Worm (Caenorhabditis elegans) whole organism, young adult: Measurements from ENCODE around the gene rpn-6.2.

Experiments
- D2030.7 ChIP-seq: fragments of 200-800 bp; sonication (Bioruptor generic); IDR thresholded peaks from 2 replicates; pipeline ENCODE4 v1.3.6; 2022; ENCODE audit warnings: missing genetic modification reagents, missing genetic modification characterization, missing compliant biosample characterization
- F23B12.7 ChIP-seq: sonication (generic microtip); optimal IDR thresholded peaks from 2 replicates; lab custom pipeline; 2017; ENCODE audit warnings: missing genetic modification characterization, mild to moderate bottlenecking, missing compliant biosample characterization, antibody characterized with exemption, moderate library complexity; ENCODE audit not compliant: insufficient read depth
- F33H1.4 ChIP-seq: fragments of 200-800 bp; sonication (Bioruptor generic); IDR thresholded peaks from 2 replicates; pipeline ENCODE4 v1.3.6; 2022; ENCODE audit warnings: missing genetic modification reagents, missing genetic modification characterization, missing compliant biosample characterization
- F39B2.1 ChIP-seq: fragments of 200-800 bp; sonication (Bioruptor generic); IDR thresholded peaks from 2 replicates; pipeline ENCODE4 v1.3.6; 2022; ENCODE audit warnings: missing genetic modification reagents, missing genetic modification characterization, missing compliant biosample characterization
- F49E8.2 ChIP-seq: sonication (generic microtip); optimal IDR thresholded peaks from 3 replicates; lab custom pipeline; 2017; ENCODE audit warnings: missing genetic modification characterization, mild to moderate bottlenecking, missing compliant biosample characterization, antibody characterized with exemption, moderate library complexity; ENCODE audit not compliant: insufficient read depth
- F55B11.4 ChIP-seq: sonication (generic microtip); optimal IDR thresholded peaks from 2 replicates; lab custom pipeline; 2016; ENCODE audit warnings: missing compliant biosample characterization, missing genetic modification characterization, borderline replicate concordance; ENCODE audit not compliant: insufficient read depth
- T07F8.4 ChIP-seq: sonication (generic microtip); optimal IDR thresholded peaks from 2 replicates; lab custom pipeline; 2016; ENCODE audit warnings: mild to moderate bottlenecking, missing genetic modification characterization, moderate library complexity, missing compliant biosample characterization
- T26A5.8 ChIP-seq: sonication (generic microtip); optimal IDR thresholded peaks from 2 replicates; lab custom pipeline; 2016; ENCODE audit warnings: missing genetic modification characterization, missing compliant biosample characterization
- Y56A3A.18 ChIP-seq: fragments of 200-800 bp; sonication (Bioruptor generic); IDR thresholded peaks from 2 replicates; pipeline ENCODE4 v1.3.6; 2022; ENCODE audit warnings: missing genetic modification reagents, missing genetic modification characterization, missing compliant biosample characterization
- Y67H2A.10 ChIP-seq: fragments of 200-800 bp; sonication (Bioruptor generic); conservative IDR thresholded peaks from 2 replicates; pipeline ENCODE4 v1.3.6; 2022; ENCODE audit warnings: missing genetic modification reagents, missing genetic modification characterization, missing compliant biosample characterization
- Y79H2A.3 ChIP-seq: fragments of 200-800 bp; sonication (Bioruptor generic); conservative IDR thresholded peaks from 2 replicates; pipeline ENCODE4 v1.3.6; 2022; ENCODE audit warnings: missing genetic modification reagents, missing genetic modification characterization, missing compliant biosample characterization
- akir-1 ChIP-seq: fragments of 200-800 bp; sonication (Bioruptor generic); optimal IDR thresholded peaks from 2 replicates; lab custom pipeline; 2018; ENCODE audit warnings: mild to moderate bottlenecking, missing genetic modification characterization, moderate library complexity, missing compliant biosample characterization
- ama-1 ChIP-seq, 3 experiments: fragments of 150-350 bp in 1 of 3; sonication (generic microtip) in 2 of 3; optimal IDR thresholded peaks; 2 replicates each; lab custom pipeline; 2014 to 2018; ENCODE audit warnings: missing biosample characterization in 2 of 3, missing genetic modification characterization in 2 of 3, missing genetic modification reagents in 2 of 3
- attf-6 ChIP-seq: fragments of 200-800 bp; sonication (Bioruptor generic); IDR thresholded peaks from 2 replicates; pipeline ENCODE4 v1.3.6; 2022; ENCODE audit warnings: missing genetic modification reagents, missing genetic modification characterization, missing compliant biosample characterization
- ccch-3 ChIP-seq: fragments of 200-800 bp; sonication (Bioruptor generic); optimal IDR thresholded peaks from 2 replicates; lab custom pipeline; 2018; ENCODE audit warnings: mild to moderate bottlenecking, missing genetic modification characterization, missing compliant biosample characterization
- cebp-1 ChIP-seq, 2 experiments: fragments of 200-800 bp in 1 of 2; sonication (Bioruptor generic) in 1 of 2; sonication (generic microtip) in 1 of 2; IDR thresholded peaks in 1 of 2; optimal IDR thresholded peaks in 1 of 2; 2 replicates each; pipeline versions ENCODE4 v1.3.6 to Lab custom; 2017 to 2022; ENCODE audit warnings: missing compliant biosample characterization in 2 of 2, missing genetic modification characterization in 2 of 2, mild to moderate bottlenecking in 1 of 2, missing genetic modification reagents in 1 of 2, moderate library complexity in 1 of 2
- cebp-2 ChIP-seq: fragments of 200-800 bp; sonication (Bioruptor generic); IDR thresholded peaks from 2 replicates; pipeline ENCODE4 v1.3.6; 2022; ENCODE audit warnings: missing genetic modification characterization, missing compliant biosample characterization
- ceh-100 ChIP-seq: fragments of 200-800 bp; sonication (Bioruptor generic); IDR thresholded peaks from 2 replicates; pipeline ENCODE4 v1.3.6; 2022; ENCODE audit warnings: missing genetic modification reagents, missing genetic modification characterization, missing compliant biosample characterization
- ceh-79 ChIP-seq: sonication (generic microtip); optimal IDR thresholded peaks from 2 replicates; lab custom pipeline; 2017; ENCODE audit warnings: mild to moderate bottlenecking, missing genetic modification characterization, missing compliant biosample characterization
- dpl-1 ChIP-seq: fragments of 150-350 bp; optimal IDR thresholded peaks from 2 replicates; lab custom pipeline; 2014; ENCODE audit warnings: missing biosample characterization, missing genetic modification reagents, missing genetic modification characterization
- efl-1 ChIP-seq: fragments of 150-350 bp; optimal IDR thresholded peaks from 2 replicates; lab custom pipeline; 2014; ENCODE audit warnings: missing biosample characterization, missing genetic modification reagents, missing genetic modification characterization
- hmg-1.2 ChIP-seq: fragments of 200-800 bp; sonication (Bioruptor generic); IDR thresholded peaks from 2 replicates; pipeline ENCODE4 v1.3.6; 2022; ENCODE audit warnings: missing genetic modification reagents, missing genetic modification characterization, missing compliant biosample characterization
- hrde-1 ChIP-seq: sonication (generic microtip); optimal IDR thresholded peaks from 2 replicates; lab custom pipeline; 2016; ENCODE audit warnings: missing genetic modification characterization, mild to moderate bottlenecking, missing compliant biosample characterization, moderate library complexity, missing genotype, missing genetic modification reagents, borderline replicate concordance
- hsf-1 ChIP-seq: fragments of 200-800 bp; sonication (Bioruptor generic); IDR thresholded peaks from 2 replicates; pipeline ENCODE4 v1.3.6; 2022; ENCODE audit warnings: missing genetic modification reagents, missing genetic modification characterization, missing compliant biosample characterization
- lin-40 ChIP-seq: sonication (generic microtip); optimal IDR thresholded peaks from 2 replicates; lab custom pipeline; 2016; ENCODE audit warnings: missing genetic modification characterization, mild to moderate bottlenecking, missing compliant biosample characterization, missing genotype, missing genetic modification reagents
- lin-54 ChIP-seq: fragments of 200-800 bp; sonication (Bioruptor generic); optimal IDR thresholded peaks from 2 replicates; lab custom pipeline; 2018; ENCODE audit warnings: mild to moderate bottlenecking, missing genetic modification characterization, missing compliant biosample characterization
- lsl-1 ChIP-seq: fragments of 200-800 bp; sonication (Bioruptor generic); optimal IDR thresholded peaks from 2 replicates; lab custom pipeline; 2018; ENCODE audit warnings: mild to moderate bottlenecking, missing genetic modification characterization, moderate library complexity, missing compliant biosample characterization
- madf-3 ChIP-seq: fragments of 200-800 bp; sonication (Bioruptor generic); IDR thresholded peaks from 2 replicates; pipeline ENCODE4 v1.3.6; 2022; ENCODE audit warnings: missing genetic modification reagents, missing genetic modification characterization, missing compliant biosample characterization
- madf-6 ChIP-seq: fragments of 200-800 bp; sonication (Bioruptor generic); IDR thresholded peaks from 2 replicates; pipeline ENCODE4 v1.3.6; 2022; ENCODE audit warnings: missing genetic modification reagents, missing genetic modification characterization, missing compliant biosample characterization
- nhr-179 ChIP-seq: sonication (generic microtip); optimal IDR thresholded peaks from 2 replicates; lab custom pipeline; 2016; ENCODE audit warnings: mild to moderate bottlenecking, missing genetic modification characterization, missing compliant biosample characterization
- nhr-27 ChIP-seq: fragments of 200-800 bp; sonication (Bioruptor generic); optimal IDR thresholded peaks from 2 replicates; lab custom pipeline; 2018; ENCODE audit warnings: mild to moderate bottlenecking, missing genetic modification characterization, moderate library complexity, missing compliant biosample characterization
- nhr-80 ChIP-seq: sonication (generic microtip); optimal IDR thresholded peaks from 2 replicates; lab custom pipeline; 2016; ENCODE audit warnings: missing genetic modification characterization, missing compliant biosample characterization
- pbrm-1 ChIP-seq: fragments of 200-800 bp; sonication (Bioruptor generic); IDR thresholded peaks from 2 replicates; pipeline ENCODE4 v1.3.6; 2022; ENCODE audit warnings: missing genetic modification reagents, missing genetic modification characterization, missing compliant biosample characterization
- snpc-1.3 ChIP-seq: sonication (generic microtip); optimal IDR thresholded peaks from 2 replicates; lab custom pipeline; 2017; ENCODE audit warnings: missing genetic modification characterization, mild to moderate bottlenecking, missing compliant biosample characterization, antibody characterized with exemption, moderate library complexity, missing genotype, missing genetic modification reagents; ENCODE audit not compliant: insufficient read depth
- snpc-3.4 ChIP-seq: sonication (generic microtip); optimal IDR thresholded peaks from 2 replicates; lab custom pipeline; 2017; ENCODE audit warnings: missing genetic modification characterization, mild to moderate bottlenecking, missing compliant biosample characterization, antibody characterized with exemption, moderate library complexity, missing genotype, missing genetic modification reagents
- snpc-4 ChIP-seq, 5 experiments: fragments of 150-350 bp in 1 of 5; sonication (generic microtip) in 4 of 5; optimal IDR thresholded peaks; 2 replicates each; lab custom pipeline; 2014 to 2018; ENCODE audit warnings: missing genetic modification characterization in 5 of 5, missing biosample characterization in 3 of 5, antibody characterized with exemption in 2 of 5, mild to moderate bottlenecking in 2 of 5, missing compliant biosample characterization in 2 of 5, missing genotype in 2 of 5, moderate library complexity in 2 of 5, missing genetic modification reagents in 1 of 5
- somi-1 ChIP-seq: fragments of 200-800 bp; sonication (Bioruptor generic); optimal IDR thresholded peaks from 2 replicates; lab custom pipeline; 2018; ENCODE audit warnings: mild to moderate bottlenecking, missing genetic modification characterization, missing compliant biosample characterization
- ztf-26 ChIP-seq: sonication (generic microtip); optimal IDR thresholded peaks from 2 replicates; lab custom pipeline; 2017; ENCODE audit warnings: missing genetic modification characterization, missing compliant biosample characterization
- ztf-28 ChIP-seq: fragments of 200-800 bp; sonication (Bioruptor generic); IDR thresholded peaks from 2 replicates; pipeline ENCODE4 v1.3.6; 2022; ENCODE audit warnings: missing genetic modification reagents, missing genetic modification characterization, missing compliant biosample characterization
- ztf-3 ChIP-seq: fragments of 200-800 bp; sonication (Bioruptor generic); optimal IDR thresholded peaks from 2 replicates; lab custom pipeline; 2018; ENCODE audit warnings: mild to moderate bottlenecking, missing genetic modification characterization, missing compliant biosample characterization

rpn-6.2 gene

DNA sequence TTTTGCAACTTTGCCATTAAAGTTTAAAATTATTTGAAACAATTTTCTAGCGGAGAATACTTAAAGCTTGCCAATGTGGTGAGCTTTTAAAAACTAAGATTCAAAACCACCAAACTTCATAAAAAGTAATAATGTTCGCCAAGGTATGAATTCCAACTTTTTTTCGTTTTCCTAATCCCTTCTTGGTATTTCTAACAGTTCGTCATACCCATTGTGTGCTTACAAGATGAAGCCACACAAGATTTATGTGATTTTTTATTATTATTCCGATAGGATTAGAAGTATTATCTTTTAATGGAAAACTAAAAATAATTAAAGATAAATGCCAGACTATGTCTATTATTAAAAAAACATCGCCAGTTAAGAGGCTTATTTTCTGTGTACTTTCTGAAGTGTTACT, 13.7 kb downstream of the rpn-6.2 start:
- TF ChIP-seq ceh-100 (GFP tag; lab: Robert Waterston, UW) = no peak

- TF ChIP-seq T07F8.4 (tag; lab: Kevin White, UChicago) (no peak), somi-1 (peak; percentile 73), lin-40 (tag; lab: Kevin White, UChicago) (peak; percentile 61), Y67H2A.10 (no peak), madf-3 (GFP tag; lab: Robert Waterston, UW) (no peak), cebp-1 (GFP tag; IDR thresholded peaks at IDR 0.05; lab: Robert Waterston, UW) (no peak), cebp-1 (tag; optimal IDR thresholded peaks at IDR 0.05; lab: Kevin White, UChicago) (peak; percentile 10), ztf-28 (GFP tag; lab: Robert Waterston, UW) (no peak)
These were observed 14.9 kb downstream of the rpn-6.2 start for ce11 chrIII:8986872-8987271.

DNA sequence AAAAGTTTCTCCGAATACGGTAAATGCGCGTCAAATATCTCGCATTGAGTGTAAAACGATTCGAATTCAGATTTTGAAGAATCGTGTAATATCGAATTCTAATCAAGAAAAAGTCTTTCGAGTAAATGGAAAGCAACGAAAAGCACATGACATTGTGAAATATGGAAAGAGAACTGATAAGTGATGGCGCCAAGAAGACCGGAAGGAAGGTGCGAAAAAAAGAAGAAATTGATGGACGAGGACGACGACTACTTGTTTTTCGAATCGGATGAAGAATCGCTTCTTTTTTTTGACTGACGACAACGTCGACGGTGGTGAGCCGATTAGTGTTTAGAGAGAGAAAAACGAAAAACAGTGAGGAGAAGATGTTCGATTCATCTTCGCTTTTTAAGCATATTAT, 15.8 kb downstream of the rpn-6.2 start:
- TF ChIP-seq F23B12.7 (tag; lab: Kevin White, UChicago) (no peak), pbrm-1 (no peak), T07F8.4 (tag; lab: Kevin White, UChicago) (no peak), cebp-1 (GFP tag; IDR thresholded peaks at IDR 0.05; lab: Robert Waterston, UW) (no peak), cebp-1 (tag; optimal IDR thresholded peaks at IDR 0.05; lab: Kevin White, UChicago) (peak; percentile 62), lin-54 (GFP tag; lab: Kevin White, UChicago) (no peak), F55B11.4 (no peak), nhr-80 (tag; lab: Kevin White, UChicago) (peak; percentile 68), ccch-3 (GFP tag; lab: Kevin White, UChicago) (no peak), hmg-1.2 (GFP tag; lab: Robert Waterston, UW) (no peak), somi-1 (no peak), F49E8.2 (tag; lab: Kevin White, UChicago) (no peak)

DNA sequence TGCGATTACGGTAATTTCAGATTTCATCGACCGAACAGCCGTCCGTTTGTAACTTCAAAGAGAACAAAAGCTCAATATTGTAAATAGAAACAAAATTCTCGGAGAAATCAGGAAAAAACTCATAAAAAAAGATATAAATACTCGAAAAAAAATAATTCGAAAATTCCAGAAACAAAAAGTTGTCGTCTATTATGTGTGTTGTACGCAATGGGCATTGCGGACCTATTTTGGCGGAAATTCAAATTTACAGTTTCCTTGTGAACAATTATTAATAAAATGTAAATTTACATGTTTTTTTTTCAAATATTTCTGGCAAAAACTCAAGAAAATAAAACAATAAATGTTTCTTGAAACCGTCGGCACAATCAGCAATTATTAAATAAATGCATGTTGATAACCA, 16.3 kb downstream of the rpn-6.2 start:
- TF ChIP-seq snpc-3.4 (tag; lab: Kevin White, UChicago) = no peak
- TF ChIP-seq ztf-26 (tag; lab: Kevin White, UChicago) = no peak
- TF ChIP-seq efl-1 (GFP tag; lab: Kevin White, UChicago) = peak; percentile 58
- no peak for TF ChIP-seq F55B11.4
- 0 out of 2 replicates have a peak, but pooled peaks have one; percentile 45 for TF ChIP-seq madf-6
- no peak for TF ChIP-seq hrde-1 (tag; lab: Kevin White, UChicago)
- no peak for TF ChIP-seq cebp-2
- no peak for TF ChIP-seq akir-1 (GFP tag; lab: Kevin White, UChicago)
- no peak for TF ChIP-seq snpc-4 (GFP tag; optimal IDR thresholded peaks at IDR 0.05; lab: Kevin White, UChicago)
- TF ChIP-seq snpc-4 (tag; optimal IDR thresholded peaks at IDR 0.05; lab: Kevin White, UChicago) = no peak
- no peak for TF ChIP-seq nhr-179
- TF ChIP-seq hsf-1 (GFP tag; lab: Robert Waterston, UW) = peak; percentile 92
- TF ChIP-seq snpc-1.3 = no peak
- no peak for TF ChIP-seq Y79H2A.3 (GFP tag; lab: Robert Waterston, UW)
- no peak for TF ChIP-seq ztf-3
- no peak for TF ChIP-seq Y56A3A.18 (GFP tag; lab: Robert Waterston, UW)
- peak; percentile 89 for TF ChIP-seq lin-54 (GFP tag; lab: Kevin White, UChicago)
- TF ChIP-seq F23B12.7 (tag; lab: Kevin White, UChicago) = peak; percentile 0
- TF ChIP-seq lsl-1 (GFP tag; lab: Kevin White, UChicago) = peak; percentile 31
- no peak for TF ChIP-seq F39B2.1 (GFP tag; lab: Robert Waterston, UW)
- TF ChIP-seq attf-6 = no peak
- no peak for TF ChIP-seq T26A5.8 (tag; lab: Kevin White, UChicago)
- no peak for TF ChIP-seq ceh-79 (tag; lab: Kevin White, UChicago)
- no peak for TF ChIP-seq ama-1 (optimal IDR thresholded peaks at IDR 0.05; lab: Kevin White, UChicago)
- TF ChIP-seq ama-1 (GFP tag; optimal IDR thresholded peaks at IDR 0.05; lab: Kevin White, UChicago) = no peak
- peak; percentile 36; the same call in 1 of the 2 replicates for TF ChIP-seq D2030.7 (GFP tag; lab: Robert Waterston, UW)
- TF ChIP-seq dpl-1 (GFP tag; lab: Kevin White, UChicago) = peak; percentile 52
- TF ChIP-seq nhr-27 = no peak
- TF ChIP-seq F33H1.4 = peak; percentile 21; the same call in 1 of the 2 replicates
- TF ChIP-seq, all 124 proteins: peak for 9
